Fruit fly (Drosophila melanogaster) whole organism, prepupa: ENCODE measurements around the gene Cyp303a1.

ENCODE experiments used
- Blimp-1 ChIP-seq: fragments of 200-800 bp; sonication (Bioruptor generic); optimal IDR thresholded peaks from 3 replicates; lab custom pipeline; 2017; ENCODE audit warnings: missing biosample characterization, missing genetic modification characterization, mild to moderate bottlenecking, moderate library complexity, missing genetic modification reagents
- CG10631 ChIP-seq: fragments of 200-800 bp; sonication (Bioruptor generic); optimal IDR thresholded peaks from 2 replicates; lab custom pipeline; 2016; ENCODE audit warnings: missing biosample characterization, missing genetic modification characterization
- CG10669 ChIP-seq: fragments of 200-800 bp; sonication (Bioruptor generic); optimal IDR thresholded peaks from 3 replicates; lab custom pipeline; 2018; ENCODE audit warnings: missing biosample characterization, mild to moderate bottlenecking, missing genetic modification characterization, moderate library complexity
- CG11294 ChIP-seq: fragments of 200-800 bp; sonication (Bioruptor generic); IDR thresholded peaks from 2 replicates; pipeline ENCODE4 v1.3.6; 2022; ENCODE audit warnings: missing biosample characterization, missing genetic modification characterization
- CG11762 ChIP-seq: fragments of 200-800 bp; sonication (Bioruptor generic); optimal IDR thresholded peaks from 3 replicates; lab custom pipeline; 2016; ENCODE audit warnings: missing biosample characterization, missing genetic modification characterization; ENCODE audit not compliant: insufficient read depth
- CG1621 ChIP-seq: fragments of 200-800 bp; sonication (Bioruptor generic); optimal IDR thresholded peaks from 3 replicates; lab custom pipeline; 2018; ENCODE audit warnings: missing biosample characterization, mild to moderate bottlenecking, missing genetic modification characterization
- CG16779 ChIP-seq: fragments of 200-800 bp; sonication (Bioruptor generic); optimal IDR thresholded peaks from 3 replicates; lab custom pipeline; 2017; ENCODE audit warnings: missing biosample characterization, mild to moderate bottlenecking, missing genetic modification characterization
- CG31627 ChIP-seq: fragments of 200-800 bp; sonication (Bioruptor generic); optimal IDR thresholded peaks from 3 replicates; lab custom pipeline; 2016; ENCODE audit warnings: missing biosample characterization, missing genetic modification characterization
- CG3919 ChIP-seq: fragments of 200-800 bp; sonication (Bioruptor generic); optimal IDR thresholded peaks from 3 replicates; lab custom pipeline; 2016; ENCODE audit warnings: missing biosample characterization, missing genetic modification characterization
- CG4318 ChIP-seq: fragments of 200-800 bp; sonication (Bioruptor generic); optimal IDR thresholded peaks from 3 replicates; lab custom pipeline; 2017; ENCODE audit warnings: missing biosample characterization, mild to moderate bottlenecking, missing genetic modification characterization
- CG6163 ChIP-seq: fragments of 200-800 bp; sonication (Bioruptor generic); IDR thresholded peaks from 3 replicates; pipeline ENCODE4 v1.3.6; 2022; ENCODE audit warnings: missing biosample characterization, missing genetic modification characterization
- CG6276 ChIP-seq: fragments of 200-800 bp; sonication (Bioruptor generic); optimal IDR thresholded peaks from 2 replicates; lab custom pipeline; 2017; ENCODE audit warnings: missing biosample characterization, mild to moderate bottlenecking, missing genetic modification characterization
- CG6792 ChIP-seq: fragments of 200-800 bp; sonication (Bioruptor generic); optimal IDR thresholded peaks from 3 replicates; lab custom pipeline; 2016; ENCODE audit warnings: missing biosample characterization, missing genetic modification characterization
- CG6808 ChIP-seq: fragments of 200-800 bp; sonication (Bioruptor generic); optimal IDR thresholded peaks from 3 replicates; lab custom pipeline; 2017; ENCODE audit warnings: missing biosample characterization, missing genetic modification characterization, mild to moderate bottlenecking, moderate library complexity, missing genetic modification reagents
- CG6854 ChIP-seq: fragments of 200-800 bp; sonication (Bioruptor generic); optimal IDR thresholded peaks from 2 replicates; lab custom pipeline; 2017; ENCODE audit warnings: missing biosample characterization, mild to moderate bottlenecking, missing genetic modification characterization
- CG7368 ChIP-seq: fragments of 200-800 bp; sonication (Bioruptor generic); optimal IDR thresholded peaks from 3 replicates; lab custom pipeline; 2016; ENCODE audit warnings: missing biosample characterization, missing genetic modification characterization
- CG8119 ChIP-seq: fragments of 200-800 bp; sonication (Bioruptor generic); IDR thresholded peaks from 3 replicates; pipeline ENCODE4 v1.3.6; 2022; ENCODE audit warnings: missing biosample characterization, missing genetic modification characterization
- CG8319 ChIP-seq: fragments of 200-800 bp; sonication (Bioruptor generic); optimal IDR thresholded peaks from 3 replicates; lab custom pipeline; 2016; ENCODE audit warnings: missing biosample characterization, missing genetic modification characterization
- CG8632 ChIP-seq: fragments of 200-800 bp; sonication (Bioruptor generic); optimal IDR thresholded peaks from 3 replicates; lab custom pipeline; 2016; ENCODE audit warnings: missing biosample characterization, missing genetic modification characterization
- CG9139 ChIP-seq: fragments of 200-800 bp; sonication (Bioruptor generic); optimal IDR thresholded peaks from 3 replicates; lab custom pipeline; 2017; ENCODE audit warnings: missing biosample characterization, mild to moderate bottlenecking, missing genetic modification characterization
- Eip75B ChIP-seq: fragments of 200-800 bp; sonication (Bioruptor generic); optimal IDR thresholded peaks from 3 replicates; lab custom pipeline; 2016; ENCODE audit warnings: missing biosample characterization, missing genetic modification characterization
- Eip78C ChIP-seq: fragments of 200-800 bp; sonication (Bioruptor generic); peaks from one replicate; lab custom pipeline; 2016; ENCODE audit warnings: missing biosample characterization, missing genetic modification characterization
- Ets21C ChIP-seq: fragments of 200-800 bp; sonication (Bioruptor generic); optimal IDR thresholded peaks from 3 replicates; lab custom pipeline; 2016; ENCODE audit warnings: missing biosample characterization, missing genetic modification characterization
- Ets96B ChIP-seq: fragments of 200-800 bp; optimal IDR thresholded peaks from 2 replicates; lab custom pipeline; 2019; ENCODE audit warnings: missing biosample characterization, mild to moderate bottlenecking, missing genetic modification characterization, moderate library complexity
- Hr38 ChIP-seq: sonication (Bioruptor generic); optimal IDR thresholded peaks from 2 replicates; lab custom pipeline; 2016; ENCODE audit warnings: missing biosample characterization, missing genetic modification characterization
- Hr39 ChIP-seq: fragments of 200-800 bp; sonication (Bioruptor generic); optimal IDR thresholded peaks from 2 replicates; lab custom pipeline; 2016; ENCODE audit warnings: missing biosample characterization, missing genetic modification characterization
- Hr4 ChIP-seq: fragments of 200-800 bp; sonication (Bioruptor generic); optimal IDR thresholded peaks from 3 replicates; lab custom pipeline; 2016; ENCODE audit warnings: missing biosample characterization, missing genetic modification characterization
- Lpt ChIP-seq: fragments of 200-800 bp; sonication (Bioruptor generic); optimal IDR thresholded peaks from 3 replicates; lab custom pipeline; 2016; ENCODE audit warnings: missing biosample characterization, missing genetic modification characterization
- Met ChIP-seq: fragments of 200-800 bp; sonication (Bioruptor generic); optimal IDR thresholded peaks from 3 replicates; lab custom pipeline; 2016; ENCODE audit warnings: missing biosample characterization, missing genetic modification characterization
- OdsH ChIP-seq: fragments of 200-800 bp; sonication (Bioruptor generic); optimal IDR thresholded peaks from 3 replicates; lab custom pipeline; 2016; ENCODE audit warnings: missing biosample characterization, missing genetic modification characterization
- Sox102F ChIP-seq: fragments of 200-800 bp; sonication (Bioruptor generic); optimal IDR thresholded peaks from 2 replicates; lab custom pipeline; 2016; ENCODE audit warnings: missing biosample characterization, mild to moderate bottlenecking, missing genetic modification characterization
- Sox14 ChIP-seq: fragments of 200-800 bp; sonication (Bioruptor generic); optimal IDR thresholded peaks from 3 replicates; lab custom pipeline; 2016; ENCODE audit warnings: missing biosample characterization, missing genetic modification characterization
- dsx ChIP-seq: fragments of 200-800 bp; optimal IDR thresholded peaks from 3 replicates; lab custom pipeline; 2019; ENCODE audit warnings: missing biosample characterization, mild to moderate bottlenecking, missing genetic modification characterization, moderate library complexity; ENCODE audit not compliant: poor library complexity, severe bottlenecking
- eg ChIP-seq: fragments of 200-800 bp; sonication (Bioruptor generic); IDR thresholded peaks from 3 replicates; pipeline ENCODE4 v1.3.6; 2022; ENCODE audit warnings: missing biosample characterization, missing genetic modification characterization
- fd85E ChIP-seq: fragments of 200-800 bp; sonication (Bioruptor generic); optimal IDR thresholded peaks from 3 replicates; lab custom pipeline; 2016; ENCODE audit warnings: missing biosample characterization, missing genetic modification characterization
- fkh ChIP-seq: fragments of 200-800 bp; sonication (Bioruptor generic); optimal IDR thresholded peaks from 3 replicates; lab custom pipeline; 2017; ENCODE audit warnings: missing biosample characterization, mild to moderate bottlenecking, missing genetic modification characterization, moderate library complexity
- net ChIP-seq: fragments of 200-800 bp; sonication (Bioruptor generic); optimal IDR thresholded peaks from 3 replicates; lab custom pipeline; 2016; ENCODE audit warnings: missing biosample characterization, missing genetic modification characterization
- pdm3 ChIP-seq: fragments of 200-800 bp; sonication (Bioruptor generic); optimal IDR thresholded peaks from 3 replicates; lab custom pipeline; 2016; ENCODE audit warnings: missing biosample characterization, missing genetic modification characterization
- salr ChIP-seq, 2 experiments: fragments of 200-800 bp; sonication (Bioruptor generic); optimal IDR thresholded peaks; 3 replicates each; lab custom pipeline; 2016 to 2018; ENCODE audit warnings: missing biosample characterization in 2 of 2, missing genetic modification characterization in 2 of 2, mild to moderate bottlenecking in 1 of 2
- ss ChIP-seq, 2 experiments: fragments of 200-800 bp; sonication (Bioruptor generic); optimal IDR thresholded peaks; 2 replicates in 1 of 2; 3 replicates in 1 of 2; lab custom pipeline; 2017 to 2018; ENCODE audit warnings: mild to moderate bottlenecking in 2 of 2, missing biosample characterization in 2 of 2, missing genetic modification characterization in 2 of 2, moderate library complexity in 1 of 2
- svp ChIP-seq: fragments of 200-800 bp; sonication (Bioruptor generic); peaks from one replicate; lab custom pipeline; 2016; ENCODE audit warnings: missing biosample characterization, missing genetic modification characterization
- topi ChIP-seq: fragments of 200-800 bp; sonication (Bioruptor generic); optimal IDR thresholded peaks from 3 replicates; lab custom pipeline; 2016; ENCODE audit warnings: missing biosample characterization, missing genetic modification characterization

Cyp303a1 gene

dm6 chr2L:16255232-16256117 lies 38.5 kb upstream of the Cyp303a1 start (continued):
- TF ChIP-seq salr (GFP tag; optimal IDR thresholded peaks at IDR 0.05; lab: Kevin White, UChicago) (no peak), Ets96B (tag; lab: Kevin White, UChicago) (peak; percentile 22), CG1621 (tag; lab: Kevin White, UChicago) (peak; percentile 64), CG6808 (GFP tag; lab: Kevin White, UChicago) (peak; percentile 59), Ets21C (GFP tag; lab: Kevin White, UChicago) (no peak), CG4318 (no peak), CG6276 (GFP tag; lab: Kevin White, UChicago) (no peak), CG10631 (no peak), CG16779 (tag; lab: Kevin White, UChicago) (no peak), CG10669 (GFP tag; lab: Kevin White, UChicago) (no peak), Lpt (GFP tag; lab: Kevin White, UChicago) (no peak), Eip75B (GFP tag; lab: Kevin White, UChicago) (no peak), svp (GFP tag; lab: Kevin White, UChicago) (no peak), Hr38 (GFP tag; lab: Kevin White, UChicago) (no peak), Met (GFP tag; lab: Kevin White, UChicago) (no peak), CG9139 (peak; percentile 35), eg (GFP tag; lab: Robert Waterston, UW) (no peak), CG11294 (GFP tag; lab: Robert Waterston, UW) (no peak)

DNA sequence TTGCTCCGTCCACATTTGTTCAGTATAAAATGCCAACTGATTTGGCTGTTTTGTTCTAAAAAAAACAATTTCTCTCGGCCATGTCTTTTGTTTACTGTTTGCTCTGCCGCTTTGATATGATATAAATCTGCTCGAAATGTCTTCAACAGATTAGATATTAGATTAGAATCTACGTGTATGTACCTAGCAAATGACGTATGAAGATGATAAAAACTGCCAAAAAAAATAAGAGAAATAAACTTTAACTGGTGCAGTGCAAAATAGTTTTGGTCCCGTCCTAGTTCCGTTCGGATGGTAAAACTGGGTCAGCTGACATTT lies 37.9 kb upstream of the Cyp303a1 start:
- TF ChIP-seq CG31627 (GFP tag; lab: Kevin White, UChicago), result no peak
- TF ChIP-seq fkh (GFP tag; lab: Kevin White, UChicago), result peak; percentile 32
- TF ChIP-seq, all 60 proteins: peak for 1

dm6 chr2L:16257227-16258071 lies 36.5 kb upstream of the Cyp303a1 start, which contains the start of the genes PRL-1 and EndoGI:
PRL-1 (minus strand) TSS chr2L:16257606.
EndoGI (plus strand) TSS chr2L:16257688.
- TF ChIP-seq CG6792 (peak; percentile 74), fd85E (GFP tag; lab: Kevin White, UChicago) (no peak), net (GFP tag; lab: Kevin White, UChicago) (peak; percentile 79), CG10669 (GFP tag; lab: Kevin White, UChicago) (peak; percentile 61), CG7368 (GFP tag; lab: Kevin White, UChicago) (peak; percentile 65), Met (GFP tag; lab: Kevin White, UChicago) (no peak), Lpt (GFP tag; lab: Kevin White, UChicago) (peak; percentile 45), CG4318 (no peak), CG8119 (peak; percentile 92), Eip78C (GFP tag; lab: Kevin White, UChicago) (peak; percentile 85), Hr4 (GFP tag; lab: Kevin White, UChicago) (peak; percentile 69), Sox102F (GFP tag; lab: Kevin White, UChicago) (no peak), CG3919 (GFP tag; lab: Kevin White, UChicago) (peak; percentile 70), eg (GFP tag; lab: Robert Waterston, UW) (no peak; the same call in 1 of the 3 replicates), Ets21C (GFP tag; lab: Kevin White, UChicago) (no peak), CG6854 (GFP tag; lab: Kevin White, UChicago) (no peak), Blimp-1 (peak; percentile 39), Sox14 (GFP tag; lab: Kevin White, UChicago) (peak; percentile 68), Ets96B (tag; lab: Kevin White, UChicago) (peak; percentile 81), dsx (GFP tag; lab: Kevin White, UChicago) (peak; percentile 79), CG16779 (tag; lab: Kevin White, UChicago) (no peak), CG6808 (GFP tag; lab: Kevin White, UChicago) (peak; percentile 56), topi (GFP tag; lab: Kevin White, UChicago) (peak; percentile 41), CG8319 (GFP tag; lab: Kevin White, UChicago) (peak; percentile 40), svp (GFP tag; lab: Kevin White, UChicago) (no peak), CG11762 (GFP tag; lab: Kevin White, UChicago) (peak; percentile 37), pdm3 (GFP tag; lab: Kevin White, UChicago) (no peak), CG6163 (GFP tag; lab: Robert Waterston, UW) (peak; percentile 93), CG8632 (peak; percentile 85), ss (GFP tag; optimal IDR thresholded peaks at IDR 0.05; lab: Kevin White, UChicago) (peak; percentile 13 to 54), CG31627 (GFP tag; lab: Kevin White, UChicago) (peak; percentile 28), CG11294 (GFP tag; lab: Robert Waterston, UW) (peak; percentile 68; the same call in 1 of the 2 replicates), CG10631 (peak; percentile 77), Hr39 (GFP tag; lab: Kevin White, UChicago) (no peak), OdsH (peak; percentile 72)
